Fruit fly (Drosophila melanogaster) whole organism, embryonic: ENCODE measurements around the gene Alp4.

Experiments used
- Abd-B ChIP-seq: fragments of 200-800 bp; sonication (Bioruptor generic); optimal IDR thresholded peaks from 2 replicates; lab custom pipeline; 2018; ENCODE audit warnings: missing biosample characterization, mild to moderate bottlenecking, missing genetic modification characterization, moderate library complexity
- CG10366 ChIP-seq: fragments of 200-800 bp; sonication (Bioruptor generic); IDR thresholded peaks from 2 replicates; pipeline ENCODE4 v1.3.6; 2022; ENCODE audit warnings: missing biosample characterization, missing genetic modification characterization
- CG11093 ChIP-seq: fragments of 200-800 bp; sonication (Bioruptor generic); IDR thresholded peaks from 3 replicates; pipeline ENCODE4 v1.3.6; 2022; ENCODE audit warnings: missing biosample characterization, missing genetic modification characterization
- CG11560 ChIP-seq: fragments of 200-800 bp; sonication (Bioruptor generic); IDR thresholded peaks from 3 replicates; pipeline ENCODE4 v1.3.6; 2022; ENCODE audit warnings: missing biosample characterization, missing genetic modification characterization
- CG12299 ChIP-seq: fragments of 200-800 bp; sonication (Bioruptor generic); optimal IDR thresholded peaks from 2 replicates; lab custom pipeline; 2018; ENCODE audit warnings: missing biosample characterization, mild to moderate bottlenecking, missing genetic modification characterization
- CG15011 ChIP-seq: fragments of 200-800 bp; sonication (Bioruptor generic); optimal IDR thresholded peaks from 3 replicates; lab custom pipeline; 2018; ENCODE audit warnings: missing biosample characterization, mild to moderate bottlenecking, missing genetic modification characterization
- CG15479 ChIP-seq: fragments of 200-800 bp; sonication (Bioruptor generic); optimal IDR thresholded peaks from 3 replicates; lab custom pipeline; 2019; ENCODE audit warnings: missing biosample characterization, mild to moderate bottlenecking, missing genetic modification characterization, moderate library complexity
- CG15601 ChIP-seq: fragments of 200-800 bp; sonication (Bioruptor generic); optimal IDR thresholded peaks from 3 replicates; lab custom pipeline; 2019; ENCODE audit warnings: missing biosample characterization, mild to moderate bottlenecking, missing genetic modification characterization, moderate library complexity
- CG17359 ChIP-seq: fragments of 200-800 bp; sonication (Bioruptor generic); optimal IDR thresholded peaks from 3 replicates; lab custom pipeline; 2018; ENCODE audit warnings: missing biosample characterization, mild to moderate bottlenecking, missing genetic modification characterization, moderate library complexity
- CG17829 ChIP-seq: fragments of 200-800 bp; optimal IDR thresholded peaks from 2 replicates; lab custom pipeline; 2019; ENCODE audit warnings: missing biosample characterization, mild to moderate bottlenecking, missing genetic modification characterization, moderate library complexity
- CG1792 ChIP-seq: fragments of 200-800 bp; sonication (Bioruptor generic); optimal IDR thresholded peaks from 2 replicates; lab custom pipeline; 2016; ENCODE audit warnings: missing biosample characterization, missing genetic modification characterization
- CG18262 ChIP-seq: fragments of 200-800 bp; optimal IDR thresholded peaks from 3 replicates; lab custom pipeline; 2019; ENCODE audit warnings: missing biosample characterization, mild to moderate bottlenecking, missing genetic modification characterization, moderate library complexity
- CG18599 ChIP-seq: fragments of 200-800 bp; sonication (Bioruptor generic); optimal IDR thresholded peaks from 3 replicates; lab custom pipeline; 2017; ENCODE audit warnings: missing biosample characterization, missing genetic modification characterization, mild to moderate bottlenecking, moderate library complexity, missing genetic modification reagents
- CG2116 ChIP-seq: fragments of 200-800 bp; sonication (Bioruptor generic); optimal IDR thresholded peaks from 3 replicates; lab custom pipeline; 2018; ENCODE audit warnings: missing biosample characterization, mild to moderate bottlenecking, missing genetic modification characterization
- CG2199 ChIP-seq: fragments of 200-800 bp; sonication (Bioruptor generic); IDR thresholded peaks from 3 replicates; pipeline ENCODE4 v1.3.6; 2022; ENCODE audit warnings: missing biosample characterization, missing genetic modification characterization
- CG2678 ChIP-seq: fragments of 200-800 bp; sonication (Bioruptor generic); optimal IDR thresholded peaks from 3 replicates; lab custom pipeline; 2019; ENCODE audit warnings: missing biosample characterization, mild to moderate bottlenecking, missing genetic modification characterization, moderate library complexity
- CG30403 ChIP-seq: fragments of 200-800 bp; sonication (Bioruptor generic); optimal IDR thresholded peaks from 3 replicates; lab custom pipeline; 2016; ENCODE audit warnings: missing biosample characterization, missing genetic modification characterization
- CG42726 ChIP-seq: fragments of 200-800 bp; sonication (Bioruptor generic); IDR thresholded peaks from 2 replicates; pipeline ENCODE4 v1.3.6; 2022; ENCODE audit warnings: missing biosample characterization, missing genetic modification characterization; ENCODE audit not compliant: partially characterized antibody
- CG4328 ChIP-seq: fragments of 200-800 bp; sonication (Bioruptor generic); optimal IDR thresholded peaks from 3 replicates; lab custom pipeline; 2017; ENCODE audit warnings: missing biosample characterization, missing genetic modification reagents, missing genetic modification characterization
- CG7372 ChIP-seq: fragments of 200-800 bp; sonication (Bioruptor generic); IDR thresholded peaks from 2 replicates; pipeline ENCODE4 v1.3.6; 2022; ENCODE audit warnings: missing biosample characterization, missing genetic modification characterization
- CG7928 ChIP-seq: fragments of 200-800 bp; sonication (Bioruptor generic); optimal IDR thresholded peaks from 2 replicates; lab custom pipeline; 2017; ENCODE audit warnings: missing biosample characterization, mild to moderate bottlenecking, missing genetic modification characterization
- CG9817 ChIP-seq: fragments of 200-800 bp; sonication (Bioruptor generic); optimal IDR thresholded peaks from 2 replicates; lab custom pipeline; 2018; ENCODE audit warnings: missing biosample characterization, mild to moderate bottlenecking, missing genetic modification characterization, moderate library complexity
- CG9932 ChIP-seq: fragments of 200-800 bp; sonication (Bioruptor generic); IDR thresholded peaks from 2 replicates; pipeline ENCODE4 v1.3.6; 2022; ENCODE audit warnings: missing biosample characterization, missing genetic modification characterization
- Dfd ChIP-seq, 2 experiments: fragments of >200 bp; optimal IDR thresholded peaks; 2 replicates each; lab custom pipeline; 2017; ENCODE audit warnings: missing biosample characterization in 2 of 2, missing genetic modification characterization in 2 of 2
- Dip2 ChIP-seq: fragments of 200-800 bp; sonication (Bioruptor generic); IDR thresholded peaks from 2 replicates; pipeline ENCODE4 v1.3.6; 2022; ENCODE audit warnings: missing biosample characterization, missing genetic modification characterization
- Dref ChIP-seq: fragments of 200-800 bp; sonication (Bioruptor generic); IDR thresholded peaks from 2 replicates; pipeline ENCODE4 v1.3.6; 2022; ENCODE audit warnings: missing biosample characterization, missing genetic modification characterization
- Drgx ChIP-seq: fragments of 200-800 bp; sonication (Bioruptor generic); IDR thresholded peaks from 2 replicates; pipeline ENCODE4 v1.3.6; 2022; ENCODE audit warnings: missing biosample characterization, missing genetic modification characterization
- ERR ChIP-seq: fragments of 200-800 bp; sonication (Bioruptor generic); optimal IDR thresholded peaks from 2 replicates; lab custom pipeline; 2016; ENCODE audit warnings: missing biosample characterization, missing genetic modification characterization
- Eip74EF ChIP-seq, 2 experiments: fragments of 200-800 bp in 1 of 2; fragments of >200 bp in 1 of 2; sonication (Bioruptor generic) in 1 of 2; optimal IDR thresholded peaks; 2 replicates each; lab custom pipeline; 2017 to 2019; ENCODE audit warnings: missing biosample characterization in 2 of 2, missing genetic modification characterization in 2 of 2, mild to moderate bottlenecking in 1 of 2, moderate library complexity in 1 of 2
- Fer3 ChIP-seq: fragments of 200-800 bp; sonication (Bioruptor generic); optimal IDR thresholded peaks from 2 replicates; lab custom pipeline; 2018; ENCODE audit warnings: missing biosample characterization, mild to moderate bottlenecking, missing genetic modification characterization, moderate library complexity
- H15 ChIP-seq: fragments of 200-800 bp; sonication (Bioruptor generic); IDR thresholded peaks from 3 replicates; pipeline ENCODE4 v1.3.6; 2022; ENCODE audit warnings: missing biosample characterization, missing genetic modification characterization
- Hmx ChIP-seq: fragments of 200-800 bp; sonication (Bioruptor generic); optimal IDR thresholded peaks from 2 replicates; lab custom pipeline; 2016; ENCODE audit warnings: missing biosample characterization, missing genetic modification characterization
- Meics ChIP-seq: fragments of 200-800 bp; sonication (Bioruptor generic); optimal IDR thresholded peaks from 2 replicates; lab custom pipeline; 2017; ENCODE audit warnings: missing biosample characterization, mild to moderate bottlenecking, missing genetic modification characterization
- Neu2 ChIP-seq: fragments of 200-800 bp; sonication (Bioruptor generic); optimal IDR thresholded peaks from 3 replicates; lab custom pipeline; 2016; ENCODE audit warnings: missing biosample characterization, missing genetic modification characterization, borderline replicate concordance
- NfI ChIP-seq: fragments of 200-800 bp; sonication (Bioruptor generic); optimal IDR thresholded peaks from 3 replicates; lab custom pipeline; 2018; ENCODE audit warnings: missing biosample characterization, mild to moderate bottlenecking, missing genetic modification characterization, moderate library complexity
- Rx ChIP-seq: fragments of 200-800 bp; sonication (Bioruptor generic); IDR thresholded peaks from 2 replicates; pipeline ENCODE4 v1.3.6; 2022; ENCODE audit warnings: missing biosample characterization, missing genetic modification characterization
- Sox102F ChIP-seq: fragments of 200-800 bp; sonication (Bioruptor generic); optimal IDR thresholded peaks from 2 replicates; lab custom pipeline; 2018; ENCODE audit warnings: missing biosample characterization, mild to moderate bottlenecking, missing genetic modification characterization, moderate library complexity
- Taf1 ChIP-seq: fragments of 200-800 bp; sonication (Bioruptor generic); IDR thresholded peaks from 2 replicates; pipeline ENCODE4 v1.3.6; 2022; ENCODE audit warnings: missing biosample characterization, missing genetic modification characterization
- br ChIP-seq: fragments of >200 bp; optimal IDR thresholded peaks from 2 replicates; lab custom pipeline; 2017
- btn ChIP-seq: fragments of 200-800 bp; sonication (Bioruptor generic); optimal IDR thresholded peaks from 2 replicates; lab custom pipeline; 2016; ENCODE audit warnings: missing biosample characterization, missing genetic modification characterization
- cwo ChIP-seq: fragments of 200-800 bp; sonication (Bioruptor generic); optimal IDR thresholded peaks from 3 replicates; lab custom pipeline; 2017; ENCODE audit warnings: missing biosample characterization, missing genetic modification characterization, mild to moderate bottlenecking, moderate library complexity, missing genetic modification reagents
- danr ChIP-seq: fragments of 200-800 bp; sonication (Bioruptor generic); IDR thresholded peaks from 2 replicates; pipeline ENCODE4 v1.3.6; 2022; ENCODE audit warnings: missing biosample characterization, missing genetic modification characterization
- dati ChIP-seq: fragments of 200-800 bp; sonication (Bioruptor generic); IDR thresholded peaks from 2 replicates; pipeline ENCODE4 v1.3.6; 2022; ENCODE audit warnings: missing biosample characterization, missing genetic modification characterization
- fu2 ChIP-seq: fragments of 200-800 bp; sonication (Bioruptor generic); optimal IDR thresholded peaks from 2 replicates; lab custom pipeline; 2016; ENCODE audit warnings: missing biosample characterization, missing genetic modification characterization
- hbn ChIP-seq: fragments of 200-800 bp; sonication (Bioruptor generic); IDR thresholded peaks from 2 replicates; pipeline ENCODE4 v1.3.6; 2022; ENCODE audit warnings: missing biosample characterization, missing genetic modification characterization; ENCODE audit not compliant: partially characterized antibody
- jigr1 ChIP-seq: fragments of 200-800 bp; sonication (Bioruptor generic); IDR thresholded peaks from 3 replicates; pipeline ENCODE4 v1.3.6; 2022; ENCODE audit warnings: missing biosample characterization, missing genetic modification characterization
- onecut ChIP-seq: fragments of 200-800 bp; sonication (Bioruptor generic); IDR thresholded peaks from 2 replicates; pipeline ENCODE4 v1.3.6; 2022; ENCODE audit warnings: missing biosample characterization, missing genetic modification characterization
- pita ChIP-seq: fragments of 200-800 bp; sonication (Bioruptor generic); optimal IDR thresholded peaks from 2 replicates; lab custom pipeline; 2017; ENCODE audit warnings: missing biosample characterization, mild to moderate bottlenecking, missing genetic modification characterization
- pnt ChIP-seq: fragments of 200-800 bp; sonication (Bioruptor generic); optimal IDR thresholded peaks from 3 replicates; lab custom pipeline; 2016; ENCODE audit warnings: missing biosample characterization, missing genetic modification characterization
- rib ChIP-seq: fragments of 200-800 bp; sonication (Bioruptor generic); IDR thresholded peaks from 2 replicates; pipeline ENCODE4 v1.3.6; 2022; ENCODE audit warnings: missing biosample characterization, missing genetic modification characterization
- sqz ChIP-seq: fragments of 200-800 bp; sonication (Bioruptor generic); optimal IDR thresholded peaks from 3 replicates; lab custom pipeline; 2018; ENCODE audit warnings: missing biosample characterization, mild to moderate bottlenecking, missing genetic modification characterization
- usp ChIP-seq: fragments of >200 bp; optimal IDR thresholded peaks from 2 replicates; lab custom pipeline; 2017; ENCODE audit warnings: missing biosample characterization, missing genetic modification characterization

Gene Alp4

DNA sequence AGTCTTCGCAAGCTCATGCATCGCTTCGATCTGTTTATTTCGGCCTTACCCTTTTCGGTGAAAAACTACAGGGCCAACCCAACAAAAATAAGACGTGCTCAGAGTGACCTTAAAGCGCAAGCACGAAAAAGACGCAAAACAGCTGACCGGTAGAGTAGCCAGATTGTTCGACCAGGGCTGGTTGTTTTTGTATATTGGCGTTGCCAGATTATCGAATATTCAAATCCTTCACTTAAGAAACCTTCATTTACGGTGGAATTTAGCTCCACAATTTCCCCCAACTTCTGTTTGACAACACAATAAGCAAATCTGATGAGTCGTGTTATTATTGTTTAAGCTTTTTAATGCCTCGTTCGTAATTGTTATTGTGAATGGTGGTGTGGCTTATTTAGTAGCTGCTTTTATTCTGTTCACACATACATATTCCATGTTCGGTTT lies 5.1 kb downstream of the Alp4 start, which contains the start of gene Chchd3 (continued):
- TF ChIP-seq CG7372 (GFP tag; lab: Robert Waterston, UW) (no peak), br (no peak), Drgx (no peak), CG12299 (tag; lab: Kevin White, UChicago) (no peak), rib (GFP tag; lab: Robert Waterston, UW) (no peak), CG7928 (peak; percentile 93), CG42726 (GFP tag; lab: Robert Waterston, UW) (peak; percentile 43; the same call in 1 of the 2 replicates), onecut (GFP tag; lab: Robert Waterston, UW) (no peak), CG18599 (GFP tag; lab: Kevin White, UChicago) (no peak), Dfd (GFP tag; optimal IDR thresholded peaks at IDR 0.05; lab: Kevin White, UChicago) (no peak), sqz (no peak), Taf1 (no peak), Abd-B (GFP tag; lab: Kevin White, UChicago) (no peak), CG11560 (tag; lab: Robert Waterston, UW) (no peak), CG4328 (GFP tag; lab: Kevin White, UChicago) (no peak), jigr1 (GFP tag; lab: Robert Waterston, UW) (no peak), Rx (GFP tag; lab: Robert Waterston, UW) (no peak), CG15011 (GFP tag; lab: Kevin White, UChicago) (no peak), Sox102F (no peak), CG17359 (tag; lab: Kevin White, UChicago) (no peak), H15 (GFP tag; lab: Robert Waterston, UW) (no peak), danr (GFP tag; lab: Robert Waterston, UW) (no peak), CG2678 (tag; lab: Kevin White, UChicago) (no peak), Eip74EF (GFP tag; optimal IDR thresholded peaks at IDR 0.05; lab: Kevin White, UChicago) (no peak), Meics (GFP tag; lab: Kevin White, UChicago) (no peak), CG1792 (GFP tag; lab: Kevin White, UChicago) (no peak), Hmx (GFP tag; lab: Kevin White, UChicago) (no peak), fu2 (GFP tag; lab: Kevin White, UChicago) (no peak), Neu2 (GFP tag; lab: Kevin White, UChicago) (no peak), dati (no peak), CG18262 (tag; lab: Kevin White, UChicago) (no peak), btn (GFP tag; lab: Kevin White, UChicago) (no peak), Dip2 (no peak), pita (no peak), CG15601 (no peak), CG9817 (tag; lab: Kevin White, UChicago) (no peak), pnt (GFP tag; lab: Kevin White, UChicago) (no peak), Dref (GFP tag; lab: Robert Waterston, UW) (peak; percentile 41), ERR (GFP tag; lab: Kevin White, UChicago) (peak; percentile 13), CG17829 (peak; percentile 5), CG30403 (peak; percentile 22), CG15479 (GFP tag; lab: Kevin White, UChicago) (no peak), Fer3 (tag; lab: Kevin White, UChicago) (no peak), CG10366 (GFP tag; lab: Robert Waterston, UW) (no peak), CG2199 (GFP tag; lab: Robert Waterston, UW) (no peak), usp (no peak), CG11093 (no peak), CG2116 (GFP tag; lab: Kevin White, UChicago) (no peak), CG9932 (GFP tag; lab: Robert Waterston, UW) (peak; percentile 48), hbn (GFP tag; lab: Robert Waterston, UW) (no peak), NfI (GFP tag; lab: Kevin White, UChicago) (no peak), cwo (no peak)
